Worm (Caenorhabditis elegans): ENCODE data around the gene Y46G5A.18.

Y46G5A.18 gene

ce11 chrII:12797211-12797794 lies 7.8 kb downstream of the Y46G5A.18 start (continued):
- TF ChIP-seq pha-4 (GFP tag; IDR thresholded peaks at IDR 0.05), result no peak
- no peak for TF ChIP-seq pha-4 (tag; optimal IDR thresholded peaks at IDR 0.05)
- TF ChIP-seq egl-27 (tag; optimal IDR thresholded peaks at IDR 0.05), result no peak
- TF ChIP-seq egl-43 (GFP tag; IDR thresholded peaks at IDR 0.05), result 0 out of 2 replicates have a peak, but pooled peaks have one; percentile 46
- TF ChIP-seq arid-1 (GFP tag; conservative IDR thresholded peaks at IDR 0.05), result 0 out of 2 replicates have a peak, but pooled peaks have one; percentile 10
- TF ChIP-seq rbr-2 (tag; optimal IDR thresholded peaks at IDR 0.05), result no peak
- TF ChIP-seq zfp-2 (tag; optimal IDR thresholded peaks at IDR 0.05), result no peak
- no peak for TF ChIP-seq ztf-7 (tag; optimal IDR thresholded peaks at IDR 0.05)
- no peak for TF ChIP-seq hif-1 (tag; optimal IDR thresholded peaks at IDR 0.05)
- TF ChIP-seq F26F4.8 (GFP tag; conservative IDR thresholded peaks at IDR 0.05), result no peak
- TF ChIP-seq gei-8 (GFP tag; optimal IDR thresholded peaks at IDR 0.05), result no peak
- TF ChIP-seq F10B5.3 (tag; optimal IDR thresholded peaks at IDR 0.05), result no peak
- peak; percentile 11 for TF ChIP-seq mep-1 (tag; optimal IDR thresholded peaks at IDR 0.05)
- peak in 1 of 2 experiments; percentile 65 for TF ChIP-seq mdl-1 (tag; optimal IDR thresholded peaks at IDR 0.05)
- TF ChIP-seq nhr-11 (tag; optimal IDR thresholded peaks at IDR 0.05), result no peak
- peak; percentile 9 for TF ChIP-seq hlh-30 (tag; optimal IDR thresholded peaks at IDR 0.05; ENCODE audit: insufficient read depth)
- peak; percentile 61 for TF ChIP-seq hlh-11 (tag; optimal IDR thresholded peaks at IDR 0.05)
- no peak for TF ChIP-seq spr-1 (tag; optimal IDR thresholded peaks at IDR 0.05)
- no peak for TF ChIP-seq dmd-9 (GFP tag; IDR thresholded peaks at IDR 0.05)
- no peak for TF ChIP-seq fos-1 (tag; optimal IDR thresholded peaks at IDR 0.05)
- 0 out of 2 replicates have a peak, but pooled peaks have one; percentile 17 for TF ChIP-seq zfp-3 (GFP tag; conservative IDR thresholded peaks at IDR 0.05)
- no peak for TF ChIP-seq daf-16 (GFP tag; optimal IDR thresholded peaks at IDR 0.05)
- TF ChIP-seq daf-16 (tag; optimal IDR thresholded peaks at IDR 0.05), result peak; percentile 97
- no peak for TF ChIP-seq fkh-10 (GFP tag; optimal IDR thresholded peaks at IDR 0.05)
- no peak for TF ChIP-seq nhr-42 (GFP tag; IDR thresholded peaks at IDR 0.05)
- TF ChIP-seq lin-38 (GFP tag; IDR thresholded peaks at IDR 0.05), result 0 out of 2 replicates have a peak, but pooled peaks have one; percentile 5
- TF ChIP-seq sdz-12 (GFP tag; optimal IDR thresholded peaks at IDR 0.05), result peak; percentile 48
- TF ChIP-seq ceh-82 (tag; optimal IDR thresholded peaks at IDR 0.05), result no peak
- peak; percentile 37 for TF ChIP-seq pqm-1 (tag; optimal IDR thresholded peaks at IDR 0.05)
- no peak for TF ChIP-seq Y75B8A.6 (GFP tag; IDR thresholded peaks at IDR 0.05)
- no peak for TF ChIP-seq dmd-8 (GFP tag; IDR thresholded peaks at IDR 0.05)
- no peak for TF ChIP-seq lim-7 (GFP tag; IDR thresholded peaks at IDR 0.05)

ce11 chrII:12796040-12796502 lies 9.0 kb downstream of the Y46G5A.18 start, which contains the start of gene cpt-1:
Gene cpt-1, minus strand, starts transcription at chrII:12796452.
- TF ChIP-seq aha-1 (tag) (peak; percentile 93), nhr-25 (tag; optimal IDR thresholded peaks at IDR 0.05; ENCODE audit: borderline replicate concordance, insufficient read depth) (no peak), egl-43 (GFP tag; IDR thresholded peaks at IDR 0.05) (peak; percentile 58; the same call in 1 of the 2 replicates), T26A8.4 (GFP tag; IDR thresholded peaks at IDR 0.05) (peak; percentile 73), mxl-3 (GFP tag; optimal IDR thresholded peaks at IDR 0.05) (peak; percentile 3), set-16 (GFP tag; IDR thresholded peaks at IDR 0.05) (peak; percentile 22; the same call in 1 of the 2 replicates), vab-7 (GFP tag; IDR thresholded peaks at IDR 0.05) (no peak), hlh-11 (tag; optimal IDR thresholded peaks at IDR 0.05) (peak; percentile 1)

- TF ChIP-seq nhr-25 (tag; optimal IDR thresholded peaks at IDR 0.05; ENCODE audit: borderline replicate concordance, insufficient read depth), result no peak
- 0 out of 4 replicates have a peak, but pooled peaks have one; percentile 20 to 60 for TF ChIP-seq madf-5 (GFP tag; IDR thresholded peaks at IDR 0.05)
- peak; percentile 66 for TF ChIP-seq lim-7 (GFP tag; IDR thresholded peaks at IDR 0.05)
- TF ChIP-seq lin-39 (tag; optimal IDR thresholded peaks at IDR 0.05), result no peak
- no peak for TF ChIP-seq tra-1 (GFP tag; IDR thresholded peaks at IDR 0.05)
- no peak for TF ChIP-seq nhr-42 (GFP tag; IDR thresholded peaks at IDR 0.05)
- peak; percentile 87 for TF ChIP-seq aha-1 (tag)
- TF ChIP-seq nhr-11 (tag; optimal IDR thresholded peaks at IDR 0.05), result no peak
- TF ChIP-seq ceh-82 (tag; optimal IDR thresholded peaks at IDR 0.05), result no peak
- TF ChIP-seq tag-97 (GFP tag; IDR thresholded peaks at IDR 0.05), result no peak
- TF ChIP-seq cey-2 (tag; optimal IDR thresholded peaks at IDR 0.05; ENCODE audit: borderline replicate concordance, insufficient read depth), result no peak
- TF ChIP-seq fos-1 (tag; optimal IDR thresholded peaks at IDR 0.05), result no peak
- no peak for TF ChIP-seq ceh-32 (tag; optimal IDR thresholded peaks at IDR 0.05; ENCODE audit: poor library complexity)
- TF ChIP-seq ZK337.2 (GFP tag; IDR thresholded peaks at IDR 0.05), result no peak
- TF ChIP-seq egl-43 (GFP tag; IDR thresholded peaks at IDR 0.05), result no peak
- no peak for TF ChIP-seq hlh-30 (tag; optimal IDR thresholded peaks at IDR 0.05; ENCODE audit: insufficient read depth)
- TF ChIP-seq dve-1 (tag; optimal IDR thresholded peaks at IDR 0.05; ENCODE audit: insufficient read depth), result no peak
- no peak for TF ChIP-seq F10B5.3 (tag; optimal IDR thresholded peaks at IDR 0.05)
These were observed 9.9 kb downstream of the Y46G5A.18 start for ce11 chrII:12795188-12795587.

Data from whole organism, L4 larva.